Worm (Caenorhabditis elegans): ENCODE results near the gene ZK616.61.

Gene ZK616.61

DNA sequence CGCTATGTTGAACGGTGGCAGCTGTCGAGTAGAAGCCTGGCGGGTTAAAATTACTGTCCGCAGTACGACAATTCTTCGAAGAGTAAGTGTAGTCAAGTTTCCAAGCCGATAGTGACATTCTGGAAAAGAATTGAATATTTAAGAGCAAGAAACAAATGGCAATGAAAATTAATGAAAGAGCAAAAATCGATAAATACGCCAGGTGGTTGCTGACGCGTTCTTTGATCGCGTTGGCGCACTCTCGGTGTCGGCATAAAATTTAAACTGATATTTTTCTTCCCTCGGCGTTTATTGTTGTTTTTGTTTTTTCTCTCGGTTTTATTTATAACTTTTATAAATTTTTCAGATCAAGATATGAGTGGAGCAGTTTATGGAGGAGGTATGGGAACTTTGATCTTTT is 10.8 kb upstream of the ZK616.61 start, which contains the start of the genes perm-3 and swsn-6 (continued):
- no peak for TF ChIP-seq ceh-83 (GFP tag; optimal IDR thresholded peaks at IDR 0.05)

DNA sequence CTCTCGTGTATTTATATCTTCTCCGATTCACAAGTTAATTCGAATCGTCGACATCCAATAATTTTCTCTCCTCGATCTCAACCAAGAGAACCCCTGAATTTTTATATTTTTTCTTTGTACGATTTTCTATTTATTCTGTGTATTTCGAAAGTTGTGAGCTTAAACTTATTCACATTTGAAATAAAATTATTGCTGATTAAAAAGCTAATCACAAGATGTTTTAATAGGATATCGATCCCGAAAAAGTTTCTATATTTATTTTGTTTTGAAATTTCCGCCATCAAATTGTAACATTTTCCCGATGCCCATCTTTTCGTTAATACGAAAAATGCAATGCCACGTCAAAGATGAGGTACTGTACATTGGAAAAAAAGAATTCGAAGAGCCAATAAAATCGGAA is 8.7 kb upstream of the ZK616.61 start, which contains the start of gene ZK616.3:
Gene ZK616.3, plus strand, starts transcription at position 301 of the 400 bp plus-strand sequence.
- TF ChIP-seq ham-2 (GFP tag; optimal IDR thresholded peaks at IDR 0.05) = no peak
- no peak for TF ChIP-seq elt-3 (tag; optimal IDR thresholded peaks at IDR 0.05)
- no peak for TF ChIP-seq cnd-1 (tag; optimal IDR thresholded peaks at IDR 0.05)
- TF ChIP-seq ceh-83 (GFP tag; optimal IDR thresholded peaks at IDR 0.05) = no peak
- TF ChIP-seq pha-4 (tag; optimal IDR thresholded peaks at IDR 0.05) = no peak
- TF ChIP-seq nhr-28 (tag; optimal IDR thresholded peaks at IDR 0.05) = no peak
- TF ChIP-seq blmp-1 (tag; optimal IDR thresholded peaks at IDR 0.05) = no peak
- no peak for TF ChIP-seq mab-5 (tag; optimal IDR thresholded peaks at IDR 0.05)
- TF ChIP-seq lin-13 (tag; optimal IDR thresholded peaks at IDR 0.05) = no peak
- no peak for TF ChIP-seq mep-1 (tag; optimal IDR thresholded peaks at IDR 0.05)
- no peak for TF ChIP-seq unc-62 (GFP tag; optimal IDR thresholded peaks at IDR 0.05)

DNA sequence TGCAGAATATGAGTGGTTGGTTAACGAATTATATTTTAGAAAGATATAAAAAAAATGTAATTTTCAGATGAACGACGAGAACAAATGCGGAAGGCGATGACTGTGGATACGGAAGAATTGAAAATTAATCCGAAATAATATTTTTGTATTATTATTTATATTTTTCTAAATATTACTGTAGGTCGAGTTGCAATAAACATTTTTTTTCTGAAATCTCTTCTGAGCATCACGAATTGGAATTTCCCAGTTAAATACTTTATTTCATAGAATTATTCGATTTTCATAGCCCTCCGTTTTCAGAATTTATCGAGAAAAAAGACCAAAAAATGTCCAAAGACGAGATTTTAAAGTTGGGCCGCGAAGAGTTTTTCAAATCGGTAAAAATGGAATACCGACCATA is 7.9 kb upstream of the ZK616.61 start, which contains the start of gene ZK616.2:
Gene ZK616.2, plus strand, starts transcription at position 301 of the 400 bp plus-strand sequence.
- TF ChIP-seq flh-1 (GFP tag; optimal IDR thresholded peaks at IDR 0.05) = no peak
- no peak for TF ChIP-seq lin-13 (tag; optimal IDR thresholded peaks at IDR 0.05)
- TF ChIP-seq ces-1 (GFP tag; optimal IDR thresholded peaks at IDR 0.05) = no peak
- TF ChIP-seq ham-2 (GFP tag; optimal IDR thresholded peaks at IDR 0.05) = no peak
- no peak for TF ChIP-seq unc-39 (tag; optimal IDR thresholded peaks at IDR 0.05)
- no peak for TF ChIP-seq unc-120 (tag; optimal IDR thresholded peaks at IDR 0.05; ENCODE audit: poor library complexity, severe bottlenecking)
- TF ChIP-seq mab-5 (tag; optimal IDR thresholded peaks at IDR 0.05) = no peak
- TF ChIP-seq lsy-2 (tag; optimal IDR thresholded peaks at IDR 0.05) = no peak
- TF ChIP-seq hlh-1 (tag; optimal IDR thresholded peaks at IDR 0.05) = no peak
- TF ChIP-seq sptf-1 (tag; optimal IDR thresholded peaks at IDR 0.05) = no peak
- TF ChIP-seq cnd-1 (tag; optimal IDR thresholded peaks at IDR 0.05) = no peak
- no peak for TF ChIP-seq ceh-83 (GFP tag; optimal IDR thresholded peaks at IDR 0.05)
- TF ChIP-seq nhr-28 (tag; optimal IDR thresholded peaks at IDR 0.05) = no peak
- no peak for TF ChIP-seq nhr-237 (tag; optimal IDR thresholded peaks at IDR 0.05)
- no peak for TF ChIP-seq bed-3 (GFP tag; optimal IDR thresholded peaks at IDR 0.05)
- TF ChIP-seq ceh-43 (GFP tag; optimal IDR thresholded peaks at IDR 0.05) = no peak

DNA sequence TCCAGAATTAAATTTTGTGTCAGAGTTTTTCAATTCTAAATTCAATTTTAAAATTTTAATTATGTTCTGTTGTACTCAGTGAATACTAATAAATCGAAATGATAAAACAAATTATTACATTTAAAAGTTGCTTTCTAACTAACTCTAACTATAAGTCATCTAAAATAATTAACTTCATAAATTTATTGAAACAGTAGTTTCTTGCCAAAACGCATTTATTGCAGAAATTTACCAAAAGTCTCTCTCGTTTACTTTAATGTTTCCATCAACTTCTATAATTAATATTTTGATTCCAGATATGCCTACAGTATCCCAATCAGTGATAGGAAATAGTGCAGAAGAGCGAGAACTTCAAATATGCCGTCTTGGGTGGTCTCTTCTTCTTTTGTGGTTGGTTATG is 4.8 kb upstream of the ZK616.61 start, which contains the start of gene ZK616.1:
Gene ZK616.1, plus strand, starts transcription at position 301 of the 400 bp plus-strand sequence.
- TF ChIP-seq nhr-76 (tag; optimal IDR thresholded peaks at IDR 0.05) (no peak), mab-5 (tag; optimal IDR thresholded peaks at IDR 0.05) (no peak), cnd-1 (tag; optimal IDR thresholded peaks at IDR 0.05) (no peak), lin-13 (tag; optimal IDR thresholded peaks at IDR 0.05) (no peak), blmp-1 (tag; optimal IDR thresholded peaks at IDR 0.05) (no peak), mep-1 (tag; optimal IDR thresholded peaks at IDR 0.05) (no peak), unc-120 (tag; optimal IDR thresholded peaks at IDR 0.05; ENCODE audit: poor library complexity, severe bottlenecking) (no peak), nhr-28 (tag; optimal IDR thresholded peaks at IDR 0.05) (no peak), ces-1 (GFP tag; optimal IDR thresholded peaks at IDR 0.05) (no peak), hlh-1 (tag; optimal IDR thresholded peaks at IDR 0.05) (no peak), sem-2 (GFP tag; optimal IDR thresholded peaks at IDR 0.05) (no peak), ceh-39 (tag; optimal IDR thresholded peaks at IDR 0.05) (no peak), ceh-83 (GFP tag; optimal IDR thresholded peaks at IDR 0.05) (no peak), flh-1 (GFP tag; optimal IDR thresholded peaks at IDR 0.05) (no peak), ceh-43 (GFP tag; optimal IDR thresholded peaks at IDR 0.05) (no peak), lin-32 (GFP tag; optimal IDR thresholded peaks at IDR 0.05) (no peak), pha-4 (tag; optimal IDR thresholded peaks at IDR 0.05) (no peak), ham-2 (GFP tag; optimal IDR thresholded peaks at IDR 0.05) (no peak), unc-62 (GFP tag; optimal IDR thresholded peaks at IDR 0.05) (no peak), zip-8 (tag; optimal IDR thresholded peaks at IDR 0.05) (no peak)

DNA sequence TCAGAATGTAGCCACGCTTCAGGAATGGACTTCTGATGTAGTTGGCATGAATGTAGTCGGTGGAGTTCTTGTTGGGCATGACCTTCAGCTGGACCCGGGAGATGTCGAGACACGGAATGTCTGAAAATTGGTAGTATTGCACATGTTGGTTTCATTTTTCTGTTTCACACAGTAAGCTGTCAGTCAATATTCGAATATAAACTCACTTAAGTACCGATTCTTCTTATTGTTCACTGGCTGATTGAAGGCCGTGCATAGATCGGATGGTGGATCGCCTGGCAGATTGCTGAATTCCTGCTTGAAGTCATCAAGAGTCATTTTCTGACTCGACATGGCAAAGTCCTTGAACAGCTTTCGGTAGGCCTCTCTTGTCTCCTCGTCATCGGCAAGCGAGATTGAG is 3.7 kb downstream of the ZK616.61 start:
- TF ChIP-seq drap-1 (GFP tag; optimal IDR thresholded peaks at IDR 0.05) = no peak
- TF ChIP-seq ceh-39 (tag; optimal IDR thresholded peaks at IDR 0.05) = no peak
- TF ChIP-seq ceh-83 (GFP tag; optimal IDR thresholded peaks at IDR 0.05) = no peak
- TF ChIP-seq ztf-11 (tag; optimal IDR thresholded peaks at IDR 0.05) = no peak
- no peak for TF ChIP-seq hlh-1 (tag; optimal IDR thresholded peaks at IDR 0.05)

DNA sequence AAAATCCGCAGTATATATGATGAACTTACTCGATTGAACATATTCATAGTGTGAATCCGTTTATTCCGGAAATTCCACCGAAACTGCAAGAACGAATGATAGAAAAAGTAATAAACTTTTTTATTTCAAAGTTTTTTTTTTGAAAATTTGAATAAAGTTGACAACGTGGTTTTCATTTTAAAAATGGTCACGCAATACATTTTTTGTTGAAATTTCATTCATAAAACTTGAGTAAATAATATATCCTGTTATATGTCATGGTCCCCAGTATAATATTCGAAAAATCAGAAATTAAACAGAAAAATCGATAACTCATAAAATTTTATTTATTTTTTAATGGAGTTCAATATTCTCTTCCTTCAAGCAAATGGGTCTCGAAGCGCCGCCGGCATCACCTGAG is 5.7 kb downstream of the ZK616.61 start, which contains the start of gene ZK616.65:
Gene ZK616.65, minus strand, starts transcription at position 101 of the 400 bp plus-strand sequence.
- no peak for TF ChIP-seq flh-1 (GFP tag; optimal IDR thresholded peaks at IDR 0.05)
- no peak for TF ChIP-seq snpc-4 (tag; optimal IDR thresholded peaks at IDR 0.05)
- TF ChIP-seq cnd-1 (tag; optimal IDR thresholded peaks at IDR 0.05) = no peak
- no peak for TF ChIP-seq elt-3 (tag; optimal IDR thresholded peaks at IDR 0.05)
- no peak for TF ChIP-seq lin-32 (GFP tag; optimal IDR thresholded peaks at IDR 0.05)
- no peak for TF ChIP-seq mep-1 (tag; optimal IDR thresholded peaks at IDR 0.05)
- no peak for TF ChIP-seq sptf-1 (tag; optimal IDR thresholded peaks at IDR 0.05)
- TF ChIP-seq elt-1 (tag; optimal IDR thresholded peaks at IDR 0.05; ENCODE audit: borderline replicate concordance, insufficient read depth) = no peak
- no peak for TF ChIP-seq nhr-2 (tag; optimal IDR thresholded peaks at IDR 0.05)
- TF ChIP-seq ceh-39 (tag; optimal IDR thresholded peaks at IDR 0.05) = no peak
- TF ChIP-seq ham-2 (GFP tag; optimal IDR thresholded peaks at IDR 0.05) = no peak
- no peak for TF ChIP-seq lsy-2 (tag; optimal IDR thresholded peaks at IDR 0.05)
- no peak for TF ChIP-seq ceh-43 (GFP tag; optimal IDR thresholded peaks at IDR 0.05)
- no peak for TF ChIP-seq M03D4.4 (tag; optimal IDR thresholded peaks at IDR 0.05)
- no peak for TF ChIP-seq pha-4 (tag; optimal IDR thresholded peaks at IDR 0.05)
- TF ChIP-seq bed-3 (GFP tag; optimal IDR thresholded peaks at IDR 0.05) = no peak
- TF ChIP-seq nhr-28 (tag; optimal IDR thresholded peaks at IDR 0.05) = no peak
- TF ChIP-seq nhr-12 (tag; optimal IDR thresholded peaks at IDR 0.05) = no peak
- no peak for TF ChIP-seq ces-1 (GFP tag; optimal IDR thresholded peaks at IDR 0.05)
- TF ChIP-seq unc-62 (GFP tag; optimal IDR thresholded peaks at IDR 0.05) = no peak

All from whole organism, mixed stage, embryonic.